Worm (Caenorhabditis elegans) whole organism, young adult: ENCODE results near the gene Y7A5A.3.

Experiments used
- F33H1.4 ChIP-seq: fragments of 200-800 bp; sonication (Bioruptor generic); IDR thresholded peaks from 2 replicates; pipeline ENCODE4 v1.3.6; 2022; ENCODE audit warnings: missing genetic modification reagents, missing genetic modification characterization, missing compliant biosample characterization
- ekl-4 ChIP-seq: fragments of 200-800 bp; sonication (Bioruptor generic); IDR thresholded peaks from 2 replicates; pipeline ENCODE4 v1.3.6; 2022; ENCODE audit warnings: missing genetic modification reagents, missing genetic modification characterization, missing compliant biosample characterization
- pha-4 ChIP-seq: fragments of 150-350 bp; sonication (generic microtip); optimal IDR thresholded peaks from 2 replicates; lab custom pipeline; 2014; ENCODE audit warnings: missing biosample characterization, missing genetic modification reagents, missing genetic modification characterization

ce11 chrX:15736419-15736818, 48.1 kb downstream of the Y7A5A.3 start:
- TF ChIP-seq F33H1.4 (GFP tag; lab: Robert Waterston, UW), result no peak
- no peak for TF ChIP-seq ekl-4 (GFP tag; lab: Robert Waterston, UW)
- no peak for TF ChIP-seq pha-4 (tag; lab: Kevin White, UChicago)
